Fruit fly (Drosophila melanogaster): Measurements from ENCODE around the gene sturkopf.
A peak's percentile ranks its signal among the peaks of the same experiment; 100 is the strongest.

The sturkopf gene

dm6 chr3L:1342133-1342580 is 29.0 kb upstream of the sturkopf start, which contains the start of gene indra (continued):
- TF ChIP-seq ac (GFP tag; optimal IDR thresholded peaks at IDR 0.05), result no peak
- TF ChIP-seq Nf-YA (GFP tag; IDR thresholded peaks at IDR 0.05), result no peak
- no peak for TF ChIP-seq CG15269 (tag; optimal IDR thresholded peaks at IDR 0.05)
- peak; percentile 60 for TF ChIP-seq stwl (tag; optimal IDR thresholded peaks at IDR 0.05)
- TF ChIP-seq Ptx1 (GFP tag; IDR thresholded peaks at IDR 0.05), result peak; percentile 54
- peak; percentile 56 for TF ChIP-seq ind (GFP tag; optimal IDR thresholded peaks at IDR 0.05)
- no peak for TF ChIP-seq sens-2 (GFP tag; IDR thresholded peaks at IDR 0.05)
- no peak for TF ChIP-seq p53 (GFP tag; optimal IDR thresholded peaks at IDR 0.05)
- TF ChIP-seq Awh (GFP tag; IDR thresholded peaks at IDR 0.05), result no peak
- no peak for TF ChIP-seq CG3838 (GFP tag; optimal IDR thresholded peaks at IDR 0.05)
- TF ChIP-seq nerfin-1 (tag; optimal IDR thresholded peaks at IDR 0.05), result peak; percentile 33
- TF ChIP-seq CG1024 (GFP tag; IDR thresholded peaks at IDR 0.05), result no peak
- TF ChIP-seq amos (GFP tag; IDR thresholded peaks at IDR 0.05; ENCODE audit: partially characterized antibody), result peak; percentile 58; the same call in 1 of the 2 replicates
- no peak for TF ChIP-seq ara (GFP tag; IDR thresholded peaks at IDR 0.05)
- peak; percentile 59 for TF ChIP-seq slbo (GFP tag; IDR thresholded peaks at IDR 0.05)
- peak; percentile 19; the same call in 1 of the 3 replicates for TF ChIP-seq CG34422 (GFP tag; IDR thresholded peaks at IDR 0.05)
- peak; percentile 61 for TF ChIP-seq CG18599 (GFP tag; optimal IDR thresholded peaks at IDR 0.05)
- peak; percentile 74 for TF ChIP-seq vvl (GFP tag; IDR thresholded peaks at IDR 0.05)
- TF ChIP-seq sug (tag; optimal IDR thresholded peaks at IDR 0.05), result peak; percentile 73
- no peak; the same call in 2 of the 3 replicates for TF ChIP-seq tgo (GFP tag; IDR thresholded peaks at IDR 0.05)
- TF ChIP-seq kah (GFP tag; optimal IDR thresholded peaks at IDR 0.05), result no peak
- TF ChIP-seq fru (optimal IDR thresholded peaks at IDR 0.05), result no peak
- TF ChIP-seq ttk (GFP tag; IDR thresholded peaks at IDR 0.05), result no peak
- TF ChIP-seq Ravus (GFP tag; IDR thresholded peaks at IDR 0.05), result no peak
- no peak for TF ChIP-seq wor (GFP tag; IDR thresholded peaks at IDR 0.05)
- no peak for TF ChIP-seq CG11456 (GFP tag; IDR thresholded peaks at IDR 0.05)
- TF ChIP-seq CG12071 (GFP tag; optimal IDR thresholded peaks at IDR 0.05), result no peak
- TF ChIP-seq h (optimal IDR thresholded peaks at IDR 0.05), result no peak
- TF ChIP-seq CG5245 (GFP tag; optimal IDR thresholded peaks at IDR 0.05), result peak; percentile 37
- TF ChIP-seq sim (GFP tag; IDR thresholded peaks at IDR 0.05), result no peak
- no peak for TF ChIP-seq run (tag; optimal IDR thresholded peaks at IDR 0.05)
- TF ChIP-seq CG7786 (GFP tag; optimal IDR thresholded peaks at IDR 0.05), result peak; percentile 74
- TF ChIP-seq CG1647 (GFP tag; optimal IDR thresholded peaks at IDR 0.05), result peak; percentile 58
- no peak for TF ChIP-seq CG3726 (GFP tag; IDR thresholded peaks at IDR 0.05)
- peak; percentile 27 for TF ChIP-seq CG1603 (tag; optimal IDR thresholded peaks at IDR 0.05)
- no peak for TF ChIP-seq Fer2 (tag; optimal IDR thresholded peaks at IDR 0.05)
- TF ChIP-seq Hmr (GFP tag; optimal IDR thresholded peaks at IDR 0.05), result no peak
- TF ChIP-seq CG16863 (GFP tag; optimal IDR thresholded peaks at IDR 0.05), result peak; percentile 20
- peak; percentile 78 for TF ChIP-seq CG4617 (GFP tag; optimal IDR thresholded peaks at IDR 0.05; ENCODE audit: borderline replicate concordance)
- TF ChIP-seq CG10462 (GFP tag; optimal IDR thresholded peaks at IDR 0.05), result peak; percentile 36
- TF ChIP-seq Doc3 (GFP tag; IDR thresholded peaks at IDR 0.05; ENCODE audit: partially characterized antibody), result peak; percentile 41; the same call in 2 of the 3 replicates
- no peak for TF ChIP-seq hth (optimal IDR thresholded peaks at IDR 0.05)
- peak; percentile 47 for TF ChIP-seq twi (tag; optimal IDR thresholded peaks at IDR 0.05)
- peak; percentile 21 for TF ChIP-seq ab (GFP tag; optimal IDR thresholded peaks at IDR 0.05)
- TF ChIP-seq CG32532 (GFP tag; IDR thresholded peaks at IDR 0.05), result peak; percentile 43; the same call in 1 of the 2 replicates
- no peak for TF ChIP-seq Meics (GFP tag; optimal IDR thresholded peaks at IDR 0.05)
- TF ChIP-seq chif (GFP tag; optimal IDR thresholded peaks at IDR 0.05), result peak; percentile 8 to 69
- peak; percentile 79 for TF ChIP-seq gfzf (GFP tag; optimal IDR thresholded peaks at IDR 0.05)
- peak; percentile 58 for TF ChIP-seq Elba2 (GFP tag; optimal IDR thresholded peaks at IDR 0.05)
- TF ChIP-seq CG13123 (GFP tag; optimal IDR thresholded peaks at IDR 0.05), result peak; percentile 27
- peak; percentile 22 for TF ChIP-seq Abd-B (GFP tag; optimal IDR thresholded peaks at IDR 0.05)
- TF ChIP-seq tna (GFP tag; IDR thresholded peaks at IDR 0.05; ENCODE audit: partially characterized antibody), result no peak; the same call in 1 of the 2 replicates

Measured in whole organism, embryonic.